Fruit fly (Drosophila melanogaster) whole organism, adult: ENCODE results near the gene dnk.

Source experiments
- CG11617 ChIP-seq: fragments of 200-800 bp; sonication (Bioruptor generic); optimal IDR thresholded peaks from 2 replicates; lab custom pipeline; 2017; ENCODE audit warnings: mild to moderate bottlenecking, missing biosample characterization, missing genetic modification reagents, missing genetic modification characterization
- CG12768 ChIP-seq: fragments of 200-800 bp; sonication (Bioruptor generic); optimal IDR thresholded peaks from 2 replicates; lab custom pipeline; 2017; ENCODE audit warnings: missing biosample characterization, missing genetic modification characterization, mild to moderate bottlenecking, moderate library complexity, missing genetic modification reagents
- CG14711 ChIP-seq: fragments of 200-800 bp; sonication (Bioruptor generic); optimal IDR thresholded peaks from 2 replicates; lab custom pipeline; 2018; ENCODE audit warnings: missing biosample characterization, mild to moderate bottlenecking, missing genetic modification characterization, moderate library complexity
- CG1620 ChIP-seq: fragments of 200-800 bp; sonication (Bioruptor generic); optimal IDR thresholded peaks from 2 replicates; lab custom pipeline; 2016; ENCODE audit warnings: missing biosample characterization, missing genetic modification characterization
- CG33017 ChIP-seq: fragments of 200-800 bp; sonication (Bioruptor generic); optimal IDR thresholded peaks from 2 replicates; lab custom pipeline; 2018; ENCODE audit warnings: missing biosample characterization, mild to moderate bottlenecking, missing genetic modification characterization, moderate library complexity
- CG5204 ChIP-seq: fragments of 200-800 bp; sonication (Bioruptor generic); optimal IDR thresholded peaks from 2 replicates; lab custom pipeline; 2016; ENCODE audit warnings: missing biosample characterization, missing genetic modification characterization
- CG7045 ChIP-seq: fragments of 200-800 bp; sonication (Bioruptor generic); optimal IDR thresholded peaks from 2 replicates; lab custom pipeline; 2017; ENCODE audit warnings: missing biosample characterization, mild to moderate bottlenecking, missing genetic modification characterization
- CG7101 ChIP-seq: fragments of 200-800 bp; sonication (Bioruptor generic); optimal IDR thresholded peaks from 2 replicates; lab custom pipeline; 2018; ENCODE audit warnings: missing biosample characterization, mild to moderate bottlenecking, missing genetic modification characterization, moderate library complexity
- Clk ChIP-seq: fragments of 200-800 bp; sonication (Bioruptor generic); optimal IDR thresholded peaks from 2 replicates; lab custom pipeline; 2017; ENCODE audit warnings: missing biosample characterization, missing genetic modification characterization
- Crg-1 ChIP-seq: fragments of 200-800 bp; sonication (Bioruptor generic); optimal IDR thresholded peaks from 2 replicates; lab custom pipeline; 2016; ENCODE audit warnings: missing biosample characterization, missing genetic modification characterization
- Hr96 ChIP-seq: fragments of 200-800 bp; sonication (Bioruptor generic); optimal IDR thresholded peaks from 2 replicates; lab custom pipeline; 2016; ENCODE audit warnings: missing biosample characterization, missing genetic modification characterization
- Mnt ChIP-seq: fragments of 200-800 bp; sonication (Bioruptor generic); optimal IDR thresholded peaks from 2 replicates; lab custom pipeline; 2016; ENCODE audit warnings: missing biosample characterization, mild to moderate bottlenecking, missing genetic modification characterization
- bab1 ChIP-seq: fragments of 200-800 bp; sonication (Bioruptor generic); optimal IDR thresholded peaks from 3 replicates; lab custom pipeline; 2019; ENCODE audit warnings: missing biosample characterization, mild to moderate bottlenecking, missing genetic modification characterization, moderate library complexity
- cic ChIP-seq: fragments of 200-800 bp; sonication (Bioruptor generic); optimal IDR thresholded peaks from 2 replicates; lab custom pipeline; 2017; ENCODE audit warnings: missing biosample characterization, mild to moderate bottlenecking, missing genetic modification characterization, moderate library complexity
- cnc ChIP-seq, 2 experiments: fragments of >200 bp; optimal IDR thresholded peaks; 2 replicates each; lab custom pipeline; 2017
- kay ChIP-seq: fragments of 200-800 bp; sonication (Bioruptor generic); peaks from one replicate; lab custom pipeline; 2016; ENCODE audit warnings: missing biosample characterization, missing genetic modification characterization, borderline replicate concordance
- ovo ChIP-seq: fragments of 200-800 bp; sonication (Bioruptor generic); optimal IDR thresholded peaks from 2 replicates; lab custom pipeline; 2016; ENCODE audit warnings: missing biosample characterization, missing genetic modification characterization
- pad ChIP-seq: fragments of 200-800 bp; sonication (Bioruptor generic); optimal IDR thresholded peaks from 3 replicates; lab custom pipeline; 2017; ENCODE audit warnings: missing biosample characterization, missing genetic modification characterization, mild to moderate bottlenecking, moderate library complexity, missing genetic modification reagents
- tj ChIP-seq: fragments of 200-800 bp; sonication (Bioruptor generic); optimal IDR thresholded peaks from 3 replicates; lab custom pipeline; 2017; ENCODE audit warnings: missing biosample characterization, mild to moderate bottlenecking, missing genetic modification characterization, moderate library complexity
- toe ChIP-seq: fragments of 200-800 bp; sonication (Bioruptor generic); optimal IDR thresholded peaks from 2 replicates; lab custom pipeline; 2016; ENCODE audit warnings: missing biosample characterization, missing genetic modification characterization

The dnk gene

DNA sequence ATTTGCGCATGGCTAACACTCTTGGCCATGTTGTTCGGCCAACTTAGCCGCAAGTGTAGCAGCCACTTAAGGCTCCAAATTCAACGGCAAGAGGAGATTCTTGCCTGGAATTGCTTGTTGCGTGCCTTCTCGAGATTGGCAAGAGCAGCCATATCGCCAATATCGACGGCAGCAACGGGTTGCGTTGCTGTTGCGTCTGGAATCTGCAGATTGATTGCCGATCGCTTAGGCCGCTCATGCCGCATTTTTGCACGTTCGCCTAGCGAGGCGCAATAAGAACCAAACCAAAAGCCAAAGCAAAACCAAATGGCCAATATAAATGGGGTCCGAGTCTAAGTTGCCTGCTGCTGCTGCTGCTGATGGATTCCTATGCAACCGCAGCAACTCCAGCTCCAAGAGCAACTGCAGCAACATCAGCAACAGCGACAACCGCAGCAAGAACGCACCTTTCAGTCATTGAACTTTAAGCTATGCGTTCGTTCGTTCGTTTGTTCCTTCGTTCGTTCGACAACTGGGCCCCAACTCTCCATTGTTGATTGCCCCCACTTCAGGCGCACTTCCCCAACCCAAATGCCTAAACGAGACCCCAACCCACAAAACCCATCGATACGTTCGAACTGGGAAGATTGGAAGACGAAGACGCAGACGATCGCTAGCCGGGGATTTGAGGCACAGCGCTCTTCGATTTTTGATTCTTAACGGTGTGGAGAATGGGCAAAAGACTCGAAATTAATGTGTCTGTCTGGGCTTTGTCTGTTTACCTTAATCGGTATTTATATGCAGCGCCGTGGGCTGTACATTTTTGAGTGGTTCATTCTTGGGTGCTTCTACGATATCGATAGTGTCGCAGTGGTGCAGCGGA is 8.4 kb downstream of the dnk start:
- TF ChIP-seq bab1, result no peak
- TF ChIP-seq CG11617 (GFP tag; lab: Kevin White, UChicago), result no peak
- no peak for TF ChIP-seq kay (GFP tag; lab: Kevin White, UChicago)
- no peak for TF ChIP-seq CG1620 (GFP tag; lab: Kevin White, UChicago)
- no peak for TF ChIP-seq Hr96 (GFP tag; lab: Kevin White, UChicago)
- TF ChIP-seq cnc (optimal IDR thresholded peaks at IDR 0.05; lab: Kevin White, UChicago), result no peak
- TF ChIP-seq CG14711 (tag; lab: Kevin White, UChicago), result no peak
- TF ChIP-seq pad (GFP tag; lab: Kevin White, UChicago), result no peak
- no peak for TF ChIP-seq CG12768 (GFP tag; lab: Kevin White, UChicago)
- TF ChIP-seq CG33017 (tag; lab: Kevin White, UChicago), result no peak
- no peak for TF ChIP-seq cic (GFP tag; lab: Kevin White, UChicago)
- TF ChIP-seq tj (GFP tag; lab: Kevin White, UChicago), result no peak
- TF ChIP-seq CG5204 (GFP tag; lab: Kevin White, UChicago), result no peak
- no peak for TF ChIP-seq ovo (GFP tag; lab: Kevin White, UChicago)
- no peak for TF ChIP-seq Crg-1 (GFP tag; lab: Kevin White, UChicago)
- no peak for TF ChIP-seq CG7101 (tag; lab: Kevin White, UChicago)
- TF ChIP-seq CG7045 (GFP tag; lab: Kevin White, UChicago), result no peak

DNA sequence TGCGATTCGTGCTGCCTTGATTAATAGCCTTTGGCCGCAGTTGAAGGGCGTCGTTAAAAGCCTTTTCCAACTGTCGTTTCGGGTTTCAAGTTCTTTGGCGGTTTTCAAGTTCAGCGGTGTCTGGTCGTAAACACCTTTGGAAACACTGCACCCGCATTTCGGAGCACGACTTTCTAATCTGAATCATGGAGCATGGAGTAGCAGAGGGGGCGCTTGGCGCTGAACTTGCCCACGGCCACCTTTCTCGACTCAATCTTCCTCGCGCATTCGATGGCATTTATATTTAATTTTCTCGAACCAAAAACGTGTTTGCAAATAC is 9.0 kb downstream of the dnk start:
- TF ChIP-seq ovo (GFP tag; lab: Kevin White, UChicago) (no peak), toe (GFP tag; lab: Kevin White, UChicago) (no peak), CG14711 (tag; lab: Kevin White, UChicago) (no peak), Clk (GFP tag; lab: Kevin White, UChicago) (no peak), CG33017 (tag; lab: Kevin White, UChicago) (no peak), cic (GFP tag; lab: Kevin White, UChicago) (no peak), Mnt (GFP tag; lab: Kevin White, UChicago) (no peak), cnc (optimal IDR thresholded peaks at IDR 0.05; lab: Kevin White, UChicago) (no peak), Hr96 (GFP tag; lab: Kevin White, UChicago) (no peak), bab1 (no peak), CG7045 (GFP tag; lab: Kevin White, UChicago) (no peak), Crg-1 (GFP tag; lab: Kevin White, UChicago) (no peak), CG5204 (GFP tag; lab: Kevin White, UChicago) (no peak), CG12768 (GFP tag; lab: Kevin White, UChicago) (no peak), CG11617 (GFP tag; lab: Kevin White, UChicago) (no peak), CG1620 (GFP tag; lab: Kevin White, UChicago) (no peak), kay (GFP tag; lab: Kevin White, UChicago) (no peak)

DNA sequence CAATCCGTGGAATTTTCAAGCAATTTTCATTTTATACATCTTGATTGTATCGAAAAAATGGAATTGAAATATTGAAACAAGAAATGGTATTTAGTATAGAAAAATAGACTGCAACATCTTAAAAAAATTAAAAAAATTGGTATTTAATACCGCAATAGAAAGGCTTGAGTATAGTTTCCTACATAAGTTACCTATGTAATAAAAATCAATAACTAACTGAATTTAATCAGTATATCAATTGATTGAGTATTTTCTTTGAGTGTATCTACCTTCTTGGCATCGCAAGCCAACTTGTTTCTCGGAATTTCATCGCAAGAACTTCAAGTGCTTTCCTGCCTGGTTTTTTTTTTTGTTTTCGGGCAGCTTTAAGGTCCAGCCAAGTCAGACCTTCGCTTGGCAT is 9.7 kb downstream of the dnk start:
- TF ChIP-seq kay (GFP tag; lab: Kevin White, UChicago) (no peak), CG12768 (GFP tag; lab: Kevin White, UChicago) (no peak), CG14711 (tag; lab: Kevin White, UChicago) (no peak), CG11617 (GFP tag; lab: Kevin White, UChicago) (no peak), Clk (GFP tag; lab: Kevin White, UChicago) (no peak), CG7045 (GFP tag; lab: Kevin White, UChicago) (no peak), bab1 (no peak), CG1620 (GFP tag; lab: Kevin White, UChicago) (no peak), tj (GFP tag; lab: Kevin White, UChicago) (no peak), ovo (GFP tag; lab: Kevin White, UChicago) (no peak), pad (GFP tag; lab: Kevin White, UChicago) (no peak), Mnt (GFP tag; lab: Kevin White, UChicago) (no peak)

DNA sequence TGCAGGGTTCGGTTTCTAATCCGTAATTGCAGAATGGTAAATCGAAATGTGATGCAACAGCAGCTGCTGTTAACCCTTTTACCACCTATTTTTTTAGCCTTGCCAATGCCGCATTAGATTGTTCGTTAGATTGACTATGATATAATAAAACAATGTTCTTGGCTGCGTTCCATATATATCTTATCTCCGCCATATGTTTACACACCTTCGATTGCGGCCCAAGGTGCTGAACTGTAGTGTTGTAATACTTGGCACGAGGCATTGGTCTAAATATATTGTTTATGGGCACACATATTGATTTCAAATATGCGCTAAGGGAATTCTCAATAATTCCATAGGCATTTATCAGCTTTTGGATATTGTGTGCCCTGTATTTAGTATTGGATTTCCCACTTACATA is 10.9 kb downstream of the dnk start:
- TF ChIP-seq kay (GFP tag; lab: Kevin White, UChicago), result peak; percentile 8
- TF ChIP-seq bab1, result no peak

DNA sequence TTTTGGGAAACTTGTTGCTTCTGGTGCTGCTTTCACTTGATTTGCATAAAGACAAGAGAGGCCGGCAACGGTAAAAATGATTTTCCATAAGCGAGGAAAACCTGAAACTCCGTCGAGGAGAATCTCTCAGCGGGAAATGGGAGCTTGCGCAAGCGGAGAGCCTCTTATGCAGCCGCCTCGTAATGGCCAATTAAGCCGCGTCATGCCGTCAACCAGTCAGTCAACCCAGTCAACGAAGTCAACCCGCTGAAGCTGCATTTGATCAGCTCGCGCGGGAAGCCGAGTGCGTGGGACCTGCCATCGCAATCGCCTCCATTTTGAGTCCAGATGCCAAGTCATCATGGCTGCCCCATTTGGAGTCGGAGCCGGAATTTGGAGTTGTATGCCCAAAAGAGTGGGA is 12.4 kb downstream of the dnk start:
- no peak for TF ChIP-seq CG7045 (GFP tag; lab: Kevin White, UChicago)
- TF ChIP-seq Hr96 (GFP tag; lab: Kevin White, UChicago), result no peak
- TF ChIP-seq Crg-1 (GFP tag; lab: Kevin White, UChicago), result no peak
- no peak for TF ChIP-seq cnc (optimal IDR thresholded peaks at IDR 0.05; lab: Kevin White, UChicago)
- TF ChIP-seq cic (GFP tag; lab: Kevin White, UChicago), result no peak
- TF ChIP-seq Clk (GFP tag; lab: Kevin White, UChicago), result no peak
- no peak for TF ChIP-seq CG1620 (GFP tag; lab: Kevin White, UChicago)
- TF ChIP-seq kay (GFP tag; lab: Kevin White, UChicago), result no peak
- no peak for TF ChIP-seq CG11617 (GFP tag; lab: Kevin White, UChicago)
